Fruit fly (Drosophila melanogaster): ENCODE data around the gene Taf6.

Taf6 gene

DNA sequence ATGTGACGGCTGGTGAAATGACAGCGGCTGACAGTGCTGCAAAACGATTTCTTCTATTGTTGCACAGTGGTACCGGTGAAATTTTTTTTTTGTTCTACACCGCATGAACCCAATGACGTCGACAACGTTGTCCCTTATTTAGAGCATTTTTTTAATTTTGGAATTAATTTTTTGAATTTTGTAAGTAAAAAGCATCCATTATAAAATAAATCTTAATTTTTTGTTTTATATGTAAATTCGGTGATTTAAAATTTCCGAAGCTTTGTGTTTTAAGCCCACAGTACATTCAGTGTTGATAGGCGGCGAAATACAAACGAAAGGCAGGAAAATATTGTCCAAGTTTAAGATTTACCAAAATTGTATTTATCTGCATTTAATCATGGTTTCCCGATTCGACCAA is 13.3 kb downstream of the Taf6 start, which contains the start of the genes Lon and PIG-F:
TSS of gene Lon (minus strand) at position 28 of the 400 bp plus-strand sequence.
TSS of gene PIG-F (plus strand) at position 284 of the 400 bp plus-strand sequence.
- TF ChIP-seq Mnt (GFP tag; optimal IDR thresholded peaks at IDR 0.05) (peak; percentile 97), ovo (GFP tag; optimal IDR thresholded peaks at IDR 0.05) (peak; percentile 99), cic (GFP tag; optimal IDR thresholded peaks at IDR 0.05) (peak; percentile 86), CG5204 (GFP tag; optimal IDR thresholded peaks at IDR 0.05) (peak; percentile 99), Hr96 (GFP tag; optimal IDR thresholded peaks at IDR 0.05) (peak; percentile 99), toe (GFP tag; optimal IDR thresholded peaks at IDR 0.05) (peak; percentile 100), Clk (GFP tag; optimal IDR thresholded peaks at IDR 0.05) (peak; percentile 99), bab1 (GFP tag; optimal IDR thresholded peaks at IDR 0.05) (peak; percentile 98), cnc (optimal IDR thresholded peaks at IDR 0.05) (no peak), pad (GFP tag; optimal IDR thresholded peaks at IDR 0.05) (peak; percentile 94), CG7045 (GFP tag; optimal IDR thresholded peaks at IDR 0.05) (peak; percentile 99), kay (GFP tag; ENCODE audit: borderline replicate concordance) (peak; percentile 99), CG12768 (GFP tag; optimal IDR thresholded peaks at IDR 0.05) (peak; percentile 99), CG33017 (tag; optimal IDR thresholded peaks at IDR 0.05) (peak; percentile 98), tj (GFP tag; optimal IDR thresholded peaks at IDR 0.05) (peak; percentile 89), CG1620 (GFP tag; optimal IDR thresholded peaks at IDR 0.05) (peak; percentile 99), CG14711 (tag; optimal IDR thresholded peaks at IDR 0.05) (peak; percentile 96), Crg-1 (GFP tag; optimal IDR thresholded peaks at IDR 0.05) (peak; percentile 99), CG11617 (GFP tag; optimal IDR thresholded peaks at IDR 0.05) (peak; percentile 99), CG7101 (tag; optimal IDR thresholded peaks at IDR 0.05) (peak; percentile 99)

DNA sequence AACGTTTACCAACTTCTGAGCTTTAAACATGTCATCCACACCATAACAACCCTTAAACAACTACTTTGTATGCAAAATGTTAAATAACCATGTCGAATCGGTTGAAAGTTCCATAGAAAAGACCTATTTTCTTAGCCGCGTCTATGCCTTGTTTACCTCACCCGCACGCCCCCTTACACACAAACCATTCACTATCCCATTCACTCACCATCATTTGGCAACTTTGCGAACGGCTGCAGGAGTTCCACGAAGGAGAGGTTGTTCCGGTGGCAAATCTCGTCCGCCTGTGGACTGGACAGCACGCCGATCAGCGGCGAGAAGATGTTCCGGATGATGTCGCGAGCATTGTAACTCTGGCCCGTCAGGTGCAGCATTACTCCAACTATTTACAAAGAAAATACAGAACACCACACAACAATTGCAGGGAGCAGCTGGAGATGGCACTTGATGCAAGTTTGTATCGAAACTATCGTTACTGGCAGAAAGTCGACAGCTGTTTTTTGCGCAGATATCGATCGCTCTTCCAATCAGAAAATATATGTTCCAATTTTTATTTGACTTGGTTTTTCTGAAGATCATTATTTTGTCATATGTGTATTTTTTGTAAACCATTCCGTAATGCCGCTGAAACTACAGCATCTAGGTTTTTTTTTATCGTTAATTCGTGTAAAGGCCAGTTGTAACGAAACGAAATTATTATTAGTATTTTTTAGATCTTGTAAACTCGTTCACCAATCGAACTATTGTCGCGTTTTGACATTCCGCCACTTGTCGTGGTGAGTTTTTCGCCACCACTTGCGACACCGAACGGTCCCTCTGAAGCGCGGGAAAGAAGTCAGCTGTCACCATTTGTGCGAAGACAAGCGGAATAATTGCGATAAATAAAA is 19.4 kb downstream of the Taf6 start, which contains the start of gene asf1:
TSS of gene asf1 (plus strand) at position 823 of the 887 bp plus-strand sequence.
- TF ChIP-seq Crg-1 (GFP tag; optimal IDR thresholded peaks at IDR 0.05) (peak; percentile 9), Clk (GFP tag; optimal IDR thresholded peaks at IDR 0.05) (no peak), ovo (GFP tag; optimal IDR thresholded peaks at IDR 0.05) (peak; percentile 2), CG1620 (GFP tag; optimal IDR thresholded peaks at IDR 0.05) (no peak), CG33017 (tag; optimal IDR thresholded peaks at IDR 0.05) (no peak), Mnt (GFP tag; optimal IDR thresholded peaks at IDR 0.05) (peak; percentile 23), tj (GFP tag; optimal IDR thresholded peaks at IDR 0.05) (peak; percentile 70), cnc (optimal IDR thresholded peaks at IDR 0.05) (no peak), CG7101 (tag; optimal IDR thresholded peaks at IDR 0.05) (peak; percentile 15), CG11617 (GFP tag; optimal IDR thresholded peaks at IDR 0.05) (peak; percentile 26), CG14711 (tag; optimal IDR thresholded peaks at IDR 0.05) (peak; percentile 2), cic (GFP tag; optimal IDR thresholded peaks at IDR 0.05) (peak; percentile 46)

dm6 chr3L:19630701-19631100 is 31.8 kb downstream of the Taf6 start:
- peak; percentile 77 for TF ChIP-seq CG12768 (GFP tag; optimal IDR thresholded peaks at IDR 0.05)
- peak; percentile 48 for TF ChIP-seq CG33017 (tag; optimal IDR thresholded peaks at IDR 0.05)
- no peak for TF ChIP-seq CG1620 (GFP tag; optimal IDR thresholded peaks at IDR 0.05)
- peak; percentile 16 for TF ChIP-seq CG7101 (tag; optimal IDR thresholded peaks at IDR 0.05)
- TF ChIP-seq bab1 (GFP tag; optimal IDR thresholded peaks at IDR 0.05) = no peak
- TF ChIP-seq Clk (GFP tag; optimal IDR thresholded peaks at IDR 0.05) = peak; percentile 41
- peak; percentile 95 for TF ChIP-seq kay (GFP tag; ENCODE audit: borderline replicate concordance)
- no peak for TF ChIP-seq CG5204 (GFP tag; optimal IDR thresholded peaks at IDR 0.05)
- TF ChIP-seq pad (GFP tag; optimal IDR thresholded peaks at IDR 0.05) = peak; percentile 5
- peak; percentile 50 for TF ChIP-seq Crg-1 (GFP tag; optimal IDR thresholded peaks at IDR 0.05)
- peak; percentile 90 for TF ChIP-seq cic (GFP tag; optimal IDR thresholded peaks at IDR 0.05)
- peak; percentile 30 for TF ChIP-seq tj (GFP tag; optimal IDR thresholded peaks at IDR 0.05)
- TF ChIP-seq CG7045 (GFP tag; optimal IDR thresholded peaks at IDR 0.05) = peak; percentile 48
- peak; percentile 38 for TF ChIP-seq ovo (GFP tag; optimal IDR thresholded peaks at IDR 0.05)
- TF ChIP-seq CG14711 (tag; optimal IDR thresholded peaks at IDR 0.05) = peak; percentile 6
- TF ChIP-seq toe (GFP tag; optimal IDR thresholded peaks at IDR 0.05) = no peak
- no peak for TF ChIP-seq cnc (optimal IDR thresholded peaks at IDR 0.05)
- TF ChIP-seq CG11617 (GFP tag; optimal IDR thresholded peaks at IDR 0.05) = peak; percentile 60
- peak; percentile 28 for TF ChIP-seq Hr96 (GFP tag; optimal IDR thresholded peaks at IDR 0.05)
- peak; percentile 60 for TF ChIP-seq Mnt (GFP tag; optimal IDR thresholded peaks at IDR 0.05)

DNA sequence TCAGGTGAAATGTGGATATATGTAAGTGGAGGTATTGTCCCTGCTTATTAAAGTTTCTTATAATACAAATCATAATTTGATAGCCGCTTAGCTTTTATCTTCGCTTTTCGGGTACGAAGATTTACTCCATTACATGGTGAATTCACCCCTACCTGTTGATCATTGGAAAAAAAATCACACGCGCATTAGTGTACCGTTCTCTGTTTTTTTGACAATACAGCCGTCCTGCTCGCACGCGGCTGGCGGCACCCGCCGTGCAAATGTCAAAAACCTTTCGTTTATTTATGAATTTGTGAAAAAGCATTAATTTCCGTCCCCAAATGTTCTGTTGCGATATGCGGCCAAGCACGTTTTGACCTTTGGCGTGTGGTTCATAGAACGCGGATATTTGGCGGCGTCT is 33.0 kb downstream of the Taf6 start:
- TF ChIP-seq pad (GFP tag; optimal IDR thresholded peaks at IDR 0.05) (peak; percentile 77), CG14711 (tag; optimal IDR thresholded peaks at IDR 0.05) (no peak), ovo (GFP tag; optimal IDR thresholded peaks at IDR 0.05) (no peak)

- TF ChIP-seq CG7045 (GFP tag; optimal IDR thresholded peaks at IDR 0.05) = peak; percentile 41
- TF ChIP-seq Crg-1 (GFP tag; optimal IDR thresholded peaks at IDR 0.05) = peak; percentile 22
- peak; percentile 70 for TF ChIP-seq CG14711 (tag; optimal IDR thresholded peaks at IDR 0.05)
- no peak for TF ChIP-seq cnc (optimal IDR thresholded peaks at IDR 0.05)
- peak; percentile 84 for TF ChIP-seq ovo (GFP tag; optimal IDR thresholded peaks at IDR 0.05)
- no peak for TF ChIP-seq Clk (GFP tag; optimal IDR thresholded peaks at IDR 0.05)
- peak; percentile 91 for TF ChIP-seq tj (GFP tag; optimal IDR thresholded peaks at IDR 0.05)
- peak; percentile 70 for TF ChIP-seq Hr96 (GFP tag; optimal IDR thresholded peaks at IDR 0.05)
- TF ChIP-seq bab1 (GFP tag; optimal IDR thresholded peaks at IDR 0.05) = peak; percentile 83
- peak; percentile 65 for TF ChIP-seq CG7101 (tag; optimal IDR thresholded peaks at IDR 0.05)
- peak; percentile 60 for TF ChIP-seq CG11617 (GFP tag; optimal IDR thresholded peaks at IDR 0.05)
- peak; percentile 63 for TF ChIP-seq CG5204 (GFP tag; optimal IDR thresholded peaks at IDR 0.05)
- TF ChIP-seq Mnt (GFP tag; optimal IDR thresholded peaks at IDR 0.05) = peak; percentile 67
- TF ChIP-seq kay (GFP tag; ENCODE audit: borderline replicate concordance) = peak; percentile 79
- peak; percentile 90 for TF ChIP-seq cic (GFP tag; optimal IDR thresholded peaks at IDR 0.05)
- peak; percentile 97 for TF ChIP-seq pad (GFP tag; optimal IDR thresholded peaks at IDR 0.05)
- TF ChIP-seq CG12768 (GFP tag; optimal IDR thresholded peaks at IDR 0.05) = peak; percentile 43
- peak; percentile 35 for TF ChIP-seq CG33017 (tag; optimal IDR thresholded peaks at IDR 0.05)
- peak; percentile 58 for TF ChIP-seq toe (GFP tag; optimal IDR thresholded peaks at IDR 0.05)
- TF ChIP-seq CG1620 (GFP tag; optimal IDR thresholded peaks at IDR 0.05) = peak; percentile 74
Measured at dm6 chr3L:19632766-19633632, 34.1 kb downstream of the Taf6 start.

All from whole organism, adult.